Worm (Caenorhabditis elegans): ENCODE results near the gene B0034.5.
A peak's percentile ranks its signal among the peaks of the same experiment; 100 is the strongest.

- no peak for TF ChIP-seq lin-39 (tag; optimal IDR thresholded peaks at IDR 0.05)
- TF ChIP-seq unc-55 (GFP tag; optimal IDR thresholded peaks at IDR 0.05), result no peak
- TF ChIP-seq dmd-4 (tag; optimal IDR thresholded peaks at IDR 0.05), result peak; percentile 54
- no peak for TF ChIP-seq crh-2 (tag; optimal IDR thresholded peaks at IDR 0.05)
- TF ChIP-seq nhr-12 (tag; optimal IDR thresholded peaks at IDR 0.05), result no peak
- TF ChIP-seq unc-62 (GFP tag; optimal IDR thresholded peaks at IDR 0.05), result no peak
- no peak for TF ChIP-seq blmp-1 (tag; optimal IDR thresholded peaks at IDR 0.05; ENCODE audit: insufficient read depth)
- no peak for TF ChIP-seq R02D3.7 (tag; optimal IDR thresholded peaks at IDR 0.05)
- TF ChIP-seq nhr-25 (tag; optimal IDR thresholded peaks at IDR 0.05), result no peak
- TF ChIP-seq lsy-2 (tag; optimal IDR thresholded peaks at IDR 0.05), result no peak
- TF ChIP-seq peb-1 (tag; optimal IDR thresholded peaks at IDR 0.05), result no peak
- no peak for TF ChIP-seq egl-27 (tag; optimal IDR thresholded peaks at IDR 0.05)
- TF ChIP-seq skn-1 (tag; optimal IDR thresholded peaks at IDR 0.05), result no peak
- no peak for TF ChIP-seq nhr-237 (tag; optimal IDR thresholded peaks at IDR 0.05)
These were observed 9.8 kb downstream of the B0034.5 start for ce11 chrII:5964962-5965361.

Measured in whole organism, L2 larva.